Fruit fly (Drosophila melanogaster) whole organism, pupa: ENCODE measurements around the gene ghi.

ENCODE experiments used
- CG10348 ChIP-seq: fragments of 200-800 bp; sonication (Bioruptor generic); IDR thresholded peaks from 2 replicates; pipeline ENCODE4 v1.3.6; 2022; ENCODE audit warnings: missing biosample characterization, missing genetic modification characterization
- CG12605 ChIP-seq: fragments of 200-800 bp; sonication (Bioruptor generic); IDR thresholded peaks from 2 replicates; pipeline ENCODE4 v1.3.6; 2022; ENCODE audit warnings: missing biosample characterization, missing genetic modification characterization
- CG13204 ChIP-seq: fragments of 200-800 bp; sonication (Bioruptor generic); optimal IDR thresholded peaks from 2 replicates; lab custom pipeline; 2018; ENCODE audit warnings: missing biosample characterization, mild to moderate bottlenecking, missing genetic modification characterization, moderate library complexity
- CG14655 ChIP-seq: fragments of 200-800 bp; sonication (Bioruptor generic); optimal IDR thresholded peaks from 3 replicates; lab custom pipeline; 2017; ENCODE audit warnings: mild to moderate bottlenecking, missing biosample characterization, missing genetic modification reagents, missing genetic modification characterization
- CG15710 ChIP-seq: fragments of 200-800 bp; sonication (Bioruptor generic); optimal IDR thresholded peaks from 2 replicates; lab custom pipeline; 2018; ENCODE audit warnings: missing biosample characterization, mild to moderate bottlenecking, missing genetic modification characterization, moderate library complexity
- CG17806 ChIP-seq: fragments of 200-800 bp; sonication (Bioruptor generic); optimal IDR thresholded peaks from 2 replicates; lab custom pipeline; 2018; ENCODE audit warnings: missing biosample characterization, mild to moderate bottlenecking, missing genetic modification characterization, moderate library complexity
- CG32121 ChIP-seq: fragments of 200-800 bp; sonication (Bioruptor generic); IDR thresholded peaks from 2 replicates; pipeline ENCODE4 v1.3.6; 2022; ENCODE audit warnings: missing biosample characterization, missing genetic modification characterization
- CG34367 ChIP-seq: fragments of 200-800 bp; sonication (Bioruptor generic); optimal IDR thresholded peaks from 2 replicates; lab custom pipeline; 2018; ENCODE audit warnings: missing biosample characterization, mild to moderate bottlenecking, missing genetic modification characterization
- CG4496 ChIP-seq: fragments of 200-800 bp; sonication (Bioruptor generic); IDR thresholded peaks from 3 replicates; pipeline ENCODE4 v1.3.6; 2022; ENCODE audit warnings: missing biosample characterization, missing genetic modification characterization
- CG8159 ChIP-seq: fragments of 200-800 bp; sonication (Bioruptor generic); optimal IDR thresholded peaks from 3 replicates; lab custom pipeline; 2018; ENCODE audit warnings: missing biosample characterization, mild to moderate bottlenecking, missing genetic modification characterization, moderate library complexity
- CG8301 ChIP-seq: fragments of 200-800 bp; sonication (Bioruptor generic); optimal IDR thresholded peaks from 2 replicates; lab custom pipeline; 2018; ENCODE audit warnings: missing biosample characterization, mild to moderate bottlenecking, missing genetic modification characterization
- CG9948 ChIP-seq: fragments of 200-800 bp; sonication (Bioruptor generic); optimal IDR thresholded peaks from 2 replicates; lab custom pipeline; 2018; ENCODE audit warnings: missing biosample characterization, mild to moderate bottlenecking, missing genetic modification characterization, moderate library complexity
- D1 ChIP-seq: fragments of 200-800 bp; sonication (Bioruptor generic); optimal IDR thresholded peaks from 2 replicates; lab custom pipeline; 2018; ENCODE audit warnings: missing biosample characterization, mild to moderate bottlenecking, missing genetic modification characterization, moderate library complexity
- EcR ChIP-seq: fragments of 200-800 bp; sonication (Bioruptor generic); optimal IDR thresholded peaks from 3 replicates; lab custom pipeline; 2019; ENCODE audit warnings: missing biosample characterization, missing genetic modification characterization, mild to moderate bottlenecking, moderate library complexity, missing genetic modification reagents
- Ets98B ChIP-seq: fragments of 200-800 bp; sonication (Bioruptor generic); IDR thresholded peaks from 2 replicates; pipeline ENCODE4 v1.3.6; 2022; ENCODE audit warnings: missing biosample characterization, missing genetic modification characterization
- Pif1A ChIP-seq: fragments of 200-800 bp; sonication (Bioruptor generic); optimal IDR thresholded peaks from 3 replicates; lab custom pipeline; 2016; ENCODE audit warnings: missing biosample characterization, missing genetic modification characterization
- Pif1B ChIP-seq: fragments of 200-800 bp; sonication (Bioruptor generic); optimal IDR thresholded peaks from 3 replicates; lab custom pipeline; 2016; ENCODE audit warnings: missing biosample characterization, missing genetic modification characterization
- Snoo ChIP-seq: fragments of 200-800 bp; sonication (Bioruptor generic); optimal IDR thresholded peaks from 3 replicates; lab custom pipeline; 2017; ENCODE audit warnings: missing biosample characterization, mild to moderate bottlenecking, missing genetic modification characterization, inconsistent platforms
- fd96Ca ChIP-seq: fragments of 200-800 bp; sonication (Bioruptor generic); IDR thresholded peaks from 3 replicates; pipeline ENCODE4 v1.3.6; 2022; ENCODE audit warnings: missing biosample characterization, missing genetic modification characterization
- gl ChIP-seq: fragments of 200-800 bp; sonication (Bioruptor generic); optimal IDR thresholded peaks from 2 replicates; lab custom pipeline; 2018; ENCODE audit warnings: missing biosample characterization, mild to moderate bottlenecking, missing genetic modification characterization
- rn ChIP-seq: fragments of 200-800 bp; sonication (Bioruptor generic); IDR thresholded peaks from 2 replicates; pipeline ENCODE4 v1.3.6; 2022; ENCODE audit warnings: missing biosample characterization, missing genetic modification characterization

Gene ghi

DNA sequence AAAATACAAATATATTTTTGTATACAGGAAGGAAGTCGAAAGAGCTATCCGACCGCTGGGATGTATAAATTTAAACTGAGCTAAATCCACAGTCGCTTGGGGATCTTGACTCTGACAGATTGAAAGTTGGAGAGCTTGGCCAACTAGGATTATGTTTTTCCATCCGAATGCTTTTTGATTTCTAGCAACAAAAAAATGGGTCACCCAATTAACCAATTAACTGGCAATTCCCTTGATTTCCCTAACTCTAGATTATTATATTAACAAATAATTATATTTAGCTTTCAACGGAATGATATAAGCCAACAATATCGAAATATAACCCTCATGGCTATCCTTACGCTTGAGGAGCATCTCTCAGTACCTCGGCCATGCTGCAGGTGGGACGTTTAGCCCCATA lies 34.4 kb upstream of the ghi start, which contains the start of gene CG3982:
Gene CG3982 (minus strand): TSS at position 101 of the 400 bp plus-strand sequence.
- no peak for TF ChIP-seq fd96Ca (GFP tag; lab: Robert Waterston, UW)
- TF ChIP-seq D1 (tag; lab: Kevin White, UChicago), result no peak
- TF ChIP-seq EcR (GFP tag; lab: Kevin White, UChicago), result no peak
- TF ChIP-seq rn (GFP tag; lab: Robert Waterston, UW), result no peak
- no peak for TF ChIP-seq CG32121 (GFP tag; lab: Robert Waterston, UW)
- no peak for TF ChIP-seq CG12605
- no peak for TF ChIP-seq CG8159
- TF ChIP-seq gl (tag; lab: Kevin White, UChicago), result no peak

DNA sequence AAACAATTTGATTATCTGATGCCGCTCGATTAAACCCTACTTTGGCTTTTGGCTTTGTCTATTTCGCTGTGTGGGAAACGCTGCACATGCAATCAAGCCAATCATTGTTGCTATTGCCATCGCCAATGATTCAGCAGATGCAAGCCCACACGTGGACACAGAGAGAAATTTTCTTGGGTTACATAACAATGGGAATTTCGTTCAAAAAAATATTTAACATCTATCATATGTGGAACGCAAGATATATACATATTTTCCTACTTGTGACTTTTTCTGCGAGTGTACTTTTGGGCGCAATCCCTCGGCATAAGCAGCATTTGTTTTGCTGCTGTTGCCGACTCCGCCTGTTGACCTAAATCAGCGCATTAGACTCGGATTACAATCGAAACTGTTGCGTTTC lies 32.3 kb upstream of the ghi start:
- TF ChIP-seq CG4496 (GFP tag; lab: Robert Waterston, UW) (peak; percentile 85), CG9948 (peak; percentile 45), Pif1A (GFP tag; lab: Kevin White, UChicago) (peak; percentile 61), CG8159 (peak; percentile 47), CG10348 (GFP tag; lab: Robert Waterston, UW) (no peak), EcR (GFP tag; lab: Kevin White, UChicago) (no peak), CG13204 (GFP tag; lab: Kevin White, UChicago) (no peak), CG34367 (tag; lab: Kevin White, UChicago) (peak; percentile 21), CG12605 (peak; percentile 62), Pif1B (GFP tag; lab: Kevin White, UChicago) (peak; percentile 5), fd96Ca (GFP tag; lab: Robert Waterston, UW) (peak; percentile 89), rn (GFP tag; lab: Robert Waterston, UW) (peak; percentile 60), Snoo (tag; lab: Kevin White, UChicago) (peak; percentile 21), CG32121 (GFP tag; lab: Robert Waterston, UW) (peak; percentile 90), D1 (tag; lab: Kevin White, UChicago) (no peak), CG15710 (peak; percentile 40), CG14655 (GFP tag; lab: Kevin White, UChicago) (peak; percentile 36), Ets98B (GFP tag; lab: Robert Waterston, UW) (peak; percentile 85), gl (tag; lab: Kevin White, UChicago) (no peak), CG8301 (tag; lab: Kevin White, UChicago) (peak; percentile 53), CG17806 (tag; lab: Kevin White, UChicago) (peak; percentile 64)

DNA sequence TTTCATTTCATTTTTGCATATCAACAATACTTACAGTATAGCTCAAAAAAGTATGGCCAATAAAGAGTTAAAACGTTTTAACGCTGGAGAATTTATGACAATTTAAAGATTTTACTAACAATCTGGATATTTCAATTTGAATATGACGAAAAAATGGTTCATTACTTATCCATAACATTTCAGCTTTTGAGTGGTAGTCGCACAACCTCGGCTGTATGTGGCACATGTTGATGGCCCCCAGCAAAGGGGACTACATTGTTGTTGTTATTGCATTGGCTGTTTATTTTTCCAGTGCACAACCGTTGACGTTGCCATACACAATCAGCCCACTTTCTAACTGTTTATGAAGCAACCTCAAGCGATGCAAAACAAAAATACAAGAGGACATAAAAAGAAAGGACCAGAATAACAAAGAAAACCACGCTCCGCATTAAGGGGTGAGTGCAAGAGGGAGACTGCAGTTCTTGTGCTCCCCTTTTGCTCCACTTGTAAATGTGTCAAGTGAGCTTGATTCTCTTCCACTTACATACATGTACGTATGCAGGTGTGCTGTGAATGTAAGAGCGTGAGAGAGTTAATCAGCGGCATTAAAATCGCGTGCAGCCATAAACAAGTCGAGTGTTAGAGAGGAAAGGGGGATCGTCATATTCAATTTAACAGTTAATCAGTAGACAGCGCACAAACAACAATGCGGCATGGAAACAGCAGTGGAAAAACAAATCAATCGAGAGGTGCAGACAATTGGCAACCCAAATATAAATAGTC lies 31.4 kb upstream of the ghi start:
- TF ChIP-seq fd96Ca (GFP tag; lab: Robert Waterston, UW) (peak; percentile 92), CG8159 (peak; percentile 97), CG34367 (tag; lab: Kevin White, UChicago) (peak; percentile 95), CG15710 (peak; percentile 97), Ets98B (GFP tag; lab: Robert Waterston, UW) (peak; percentile 96), Pif1B (GFP tag; lab: Kevin White, UChicago) (peak; percentile 96), CG32121 (GFP tag; lab: Robert Waterston, UW) (peak; percentile 96), CG14655 (GFP tag; lab: Kevin White, UChicago) (peak; percentile 92), CG8301 (tag; lab: Kevin White, UChicago) (peak; percentile 93), CG4496 (GFP tag; lab: Robert Waterston, UW) (peak; percentile 95), CG10348 (GFP tag; lab: Robert Waterston, UW) (peak; percentile 80), EcR (GFP tag; lab: Kevin White, UChicago) (peak; percentile 91), Snoo (tag; lab: Kevin White, UChicago) (peak; percentile 94), CG12605 (peak; percentile 93), CG13204 (GFP tag; lab: Kevin White, UChicago) (peak; percentile 86), rn (GFP tag; lab: Robert Waterston, UW) (peak; percentile 74), gl (tag; lab: Kevin White, UChicago) (peak; percentile 91), CG9948 (peak; percentile 93), CG17806 (tag; lab: Kevin White, UChicago) (peak; percentile 95), Pif1A (GFP tag; lab: Kevin White, UChicago) (peak; percentile 94), D1 (tag; lab: Kevin White, UChicago) (peak; percentile 96)

DNA sequence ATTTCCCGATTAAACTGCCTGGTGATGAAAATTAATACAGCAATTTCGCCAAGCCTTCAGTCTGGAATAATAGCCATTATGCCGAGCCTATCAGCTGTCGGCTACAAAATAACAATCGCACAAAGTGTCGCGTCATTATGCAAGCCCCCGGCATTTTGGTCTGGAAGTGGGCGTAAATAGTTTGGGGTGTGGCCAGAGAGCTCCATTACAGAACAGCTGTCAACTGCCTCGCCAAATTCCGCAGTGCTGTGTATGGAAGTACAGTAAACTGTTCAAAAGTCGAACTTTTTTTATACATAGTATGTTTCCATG lies 30.9 kb upstream of the ghi start:
- TF ChIP-seq Pif1A (GFP tag; lab: Kevin White, UChicago) (no peak), CG12605 (no peak), rn (GFP tag; lab: Robert Waterston, UW) (no peak), CG9948 (no peak), CG13204 (GFP tag; lab: Kevin White, UChicago) (no peak)

DNA sequence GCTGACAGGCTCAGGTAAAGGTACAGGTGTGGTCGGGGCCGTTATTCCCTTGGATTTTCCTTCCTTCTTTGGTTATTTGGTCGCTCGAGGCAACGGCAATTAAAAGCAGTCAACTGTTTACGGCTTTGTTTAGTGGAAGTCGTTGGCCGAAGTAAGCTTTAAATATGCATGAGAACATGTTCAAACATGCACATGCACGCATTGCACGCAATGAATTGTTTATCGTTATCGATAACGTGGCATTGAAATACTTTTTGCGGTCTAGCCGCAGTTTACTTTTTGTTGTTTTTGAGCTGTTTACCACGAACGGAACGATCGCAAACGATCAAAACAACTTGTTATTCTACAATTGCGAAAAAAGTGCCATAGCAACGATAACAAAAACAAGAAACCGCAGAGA lies 30.1 kb upstream of the ghi start:
- no peak for TF ChIP-seq fd96Ca (GFP tag; lab: Robert Waterston, UW)
- no peak for TF ChIP-seq CG34367 (tag; lab: Kevin White, UChicago)
- TF ChIP-seq CG4496 (GFP tag; lab: Robert Waterston, UW), result peak; percentile 6; the same call in 1 of the 3 replicates
- TF ChIP-seq CG15710, result no peak
- TF ChIP-seq CG12605, result no peak
- peak; percentile 15 for TF ChIP-seq EcR (GFP tag; lab: Kevin White, UChicago)
- TF ChIP-seq CG10348 (GFP tag; lab: Robert Waterston, UW), result no peak
- TF ChIP-seq CG9948, result no peak
- no peak for TF ChIP-seq CG13204 (GFP tag; lab: Kevin White, UChicago)
- no peak for TF ChIP-seq rn (GFP tag; lab: Robert Waterston, UW)
- no peak for TF ChIP-seq Snoo (tag; lab: Kevin White, UChicago)
